Worm (Caenorhabditis elegans) whole organism, L1 larva: ENCODE results near the gene str-193.

ENCODE experiments used
- ama-1 ChIP-seq: fragments of 150-350 bp; optimal IDR thresholded peaks from 2 replicates; lab custom pipeline; 2014
- fos-1 ChIP-seq: fragments of 150-350 bp; optimal IDR thresholded peaks from 2 replicates; lab custom pipeline; 2014; ENCODE audit warnings: missing biosample characterization, missing genetic modification characterization
- snpc-4 ChIP-seq: fragments of 150-350 bp; optimal IDR thresholded peaks from 2 replicates; lab custom pipeline; 2014; ENCODE audit warnings: missing biosample characterization, missing genetic modification characterization
- xbp-1 ChIP-seq: sonication (generic microtip); optimal IDR thresholded peaks from 2 replicates; lab custom pipeline; 2016; ENCODE audit warnings: missing genetic modification characterization, missing compliant biosample characterization
- zip-4 ChIP-seq: fragments of 200-800 bp; sonication (Bioruptor generic); optimal IDR thresholded peaks from 2 replicates; lab custom pipeline; 2018; ENCODE audit warnings: mild to moderate bottlenecking, missing genetic modification characterization, moderate library complexity, missing compliant biosample characterization

- TF ChIP-seq snpc-4 (tag; lab: Kevin White, UChicago) (no peak), zip-4 (GFP tag; lab: Kevin White, UChicago) (no peak), xbp-1 (tag; lab: Kevin White, UChicago) (no peak), fos-1 (no peak), ama-1 (lab: Kevin White, UChicago) (no peak)
These were observed 18.4 kb downstream of the str-193 start, which contains the start of gene sru-39 for ce11 chrV:9803176-9803575.
